Worm (Caenorhabditis elegans) whole organism, L4 larva: ENCODE measurements around the gene D2062.5.
A peak's percentile ranks its signal among the peaks of the same experiment; 100 is the strongest.

ENCODE experiments used
- D1046.2 ChIP-seq: fragments of 200-800 bp; sonication (Bioruptor generic); IDR thresholded peaks from 2 replicates; pipeline ENCODE4 v1.3.6; 2022; ENCODE audit warnings: missing genetic modification characterization, missing compliant biosample characterization
- F10B5.3 ChIP-seq: sonication (generic microtip); optimal IDR thresholded peaks from 2 replicates; lab custom pipeline; 2016; ENCODE audit warnings: mild to moderate bottlenecking, missing genetic modification characterization, missing compliant biosample characterization
- F37D6.2 ChIP-seq: sonication (generic microtip); optimal IDR thresholded peaks from 2 replicates; lab custom pipeline; 2016; ENCODE audit warnings: mild to moderate bottlenecking, missing genetic modification characterization, missing compliant biosample characterization
- F49E8.2 ChIP-seq: sonication (generic microtip); optimal IDR thresholded peaks from 2 replicates; lab custom pipeline; 2016; ENCODE audit warnings: missing compliant biosample characterization, mild to moderate bottlenecking, missing genetic modification characterization, borderline replicate concordance
- R02D3.7 ChIP-seq: fragments of 150-350 bp; sonication (generic microtip); optimal IDR thresholded peaks from 3 replicates; lab custom pipeline; 2014; ENCODE audit warnings: missing biosample characterization, missing genetic modification characterization
- ZK546.5 ChIP-seq, 2 experiments: sonication (generic microtip); optimal IDR thresholded peaks; 2 replicates each; lab custom pipeline; 2017; ENCODE audit warnings: missing biosample characterization in 2 of 2, missing genetic modification characterization in 2 of 2
- aha-1 ChIP-seq: fragments of 150-350 bp; peaks from one replicate; lab custom pipeline; 2014; ENCODE audit warnings: missing biosample characterization, missing genetic modification characterization
- aly-2 ChIP-seq: sonication (generic microtip); optimal IDR thresholded peaks from 2 replicates; lab custom pipeline; 2018; ENCODE audit warnings: missing biosample characterization, missing genetic modification characterization
- ceh-20 ChIP-seq: fragments of 200-800 bp; sonication (Bioruptor generic); IDR thresholded peaks from 2 replicates; pipeline ENCODE4 v1.3.6; 2022; ENCODE audit warnings: missing genetic modification reagents, missing genetic modification characterization, missing compliant biosample characterization
- ceh-28 ChIP-seq: fragments of 150-350 bp; optimal IDR thresholded peaks from 2 replicates; lab custom pipeline; 2014; ENCODE audit warnings: missing biosample characterization, missing genetic modification reagents, missing genetic modification characterization
- cey-2 ChIP-seq: sonication (generic microtip); optimal IDR thresholded peaks from 3 replicates; lab custom pipeline; 2017; ENCODE audit warnings: missing genetic modification characterization, mild to moderate bottlenecking, missing compliant biosample characterization, antibody characterized with exemption, borderline replicate concordance; ENCODE audit not compliant: insufficient read depth
- daf-12 ChIP-seq: fragments of 150-350 bp; optimal IDR thresholded peaks from 2 replicates; lab custom pipeline; 2014; ENCODE audit warnings: missing biosample characterization, missing genetic modification reagents, missing genetic modification characterization
- daf-19 ChIP-seq: fragments of 200-800 bp; sonication (Bioruptor generic); conservative IDR thresholded peaks from 2 replicates; pipeline ENCODE4 v1.3.6; 2022; ENCODE audit warnings: missing genetic modification characterization, missing compliant biosample characterization
- dmd-6 ChIP-seq: fragments of 200-800 bp; sonication (Bioruptor generic); IDR thresholded peaks from 2 replicates; pipeline ENCODE4 v1.3.6; 2022; ENCODE audit warnings: missing genetic modification reagents, missing genetic modification characterization, missing compliant biosample characterization
- dmd-8 ChIP-seq: fragments of 200-800 bp; sonication (Bioruptor generic); IDR thresholded peaks from 2 replicates; pipeline ENCODE4 v1.3.6; 2022; ENCODE audit warnings: missing genetic modification characterization, missing compliant biosample characterization
- dmd-9 ChIP-seq: fragments of 200-800 bp; sonication (Bioruptor generic); IDR thresholded peaks from 2 replicates; pipeline ENCODE4 v1.3.6; 2022; ENCODE audit warnings: missing genetic modification reagents, missing genetic modification characterization, missing compliant biosample characterization
- duxl-1 ChIP-seq: sonication (generic microtip); optimal IDR thresholded peaks from 2 replicates; lab custom pipeline; 2016; ENCODE audit warnings: mild to moderate bottlenecking, missing genetic modification characterization, moderate library complexity, missing compliant biosample characterization; ENCODE audit not compliant: poor library complexity
- dve-1 ChIP-seq: sonication (generic microtip); optimal IDR thresholded peaks from 2 replicates; lab custom pipeline; 2017; ENCODE audit warnings: antibody characterized with exemption, mild to moderate bottlenecking, missing genetic modification characterization, missing compliant biosample characterization; ENCODE audit not compliant: insufficient read depth
- gei-8 ChIP-seq: fragments of 200-800 bp; sonication (Bioruptor generic); optimal IDR thresholded peaks from 2 replicates; lab custom pipeline; 2018; ENCODE audit warnings: mild to moderate bottlenecking, missing genetic modification characterization, missing compliant biosample characterization
- hif-1 ChIP-seq, 2 experiments: sonication (generic microtip); optimal IDR thresholded peaks; 2 replicates each; lab custom pipeline; 2016 to 2017; ENCODE audit warnings: missing compliant biosample characterization in 2 of 2, missing genetic modification characterization in 2 of 2, missing genetic modification reagents in 2 of 2, missing genotype in 2 of 2, mild to moderate bottlenecking in 1 of 2
- lin-13 ChIP-seq: fragments of 150-350 bp; optimal IDR thresholded peaks from 2 replicates; lab custom pipeline; 2014; ENCODE audit warnings: missing biosample characterization, missing genetic modification reagents, missing genetic modification characterization
- lin-15B ChIP-seq: fragments of 150-350 bp; sonication (generic microtip); optimal IDR thresholded peaks from 3 replicates; lab custom pipeline; 2014; ENCODE audit warnings: missing biosample characterization, missing genetic modification characterization
- lin-39 ChIP-seq: fragments of 150-350 bp; optimal IDR thresholded peaks from 2 replicates; lab custom pipeline; 2014; ENCODE audit warnings: missing biosample characterization, missing genetic modification reagents, missing genetic modification characterization
- madf-9 ChIP-seq: fragments of 200-800 bp; sonication (Bioruptor generic); conservative IDR thresholded peaks from 2 replicates; pipeline ENCODE4 v1.3.6; 2022; ENCODE audit warnings: missing genetic modification reagents, missing genetic modification characterization, missing compliant biosample characterization
- mdt-29 ChIP-seq: fragments of 200-800 bp; sonication (Bioruptor generic); IDR thresholded peaks from 2 replicates; pipeline ENCODE4 v1.3.6; 2022; ENCODE audit warnings: missing genetic modification reagents, missing genetic modification characterization, missing compliant biosample characterization
- mep-1 ChIP-seq: fragments of 150-350 bp; sonication (generic microtip); optimal IDR thresholded peaks from 3 replicates; lab custom pipeline; 2014; ENCODE audit warnings: missing biosample characterization, missing genetic modification characterization
- mxl-3 ChIP-seq: fragments of 200-800 bp; sonication (Bioruptor generic); optimal IDR thresholded peaks from 2 replicates; lab custom pipeline; 2018; ENCODE audit warnings: mild to moderate bottlenecking, missing genetic modification characterization, missing compliant biosample characterization
- nhr-10 ChIP-seq: fragments of 150-350 bp; optimal IDR thresholded peaks from 2 replicates; lab custom pipeline; 2014; ENCODE audit warnings: missing biosample characterization, missing genetic modification characterization
- nhr-11 ChIP-seq: fragments of 150-350 bp; optimal IDR thresholded peaks from 2 replicates; lab custom pipeline; 2014; ENCODE audit warnings: missing biosample characterization, missing genetic modification characterization
- nhr-111 ChIP-seq: fragments of 200-800 bp; sonication (Bioruptor generic); optimal IDR thresholded peaks from 2 replicates; lab custom pipeline; 2018; ENCODE audit warnings: mild to moderate bottlenecking, missing genetic modification characterization, missing compliant biosample characterization
- nhr-48 ChIP-seq: sonication (generic microtip); optimal IDR thresholded peaks from 2 replicates; lab custom pipeline; 2016; ENCODE audit warnings: mild to moderate bottlenecking, missing genetic modification characterization, missing compliant biosample characterization
- nhr-76 ChIP-seq: fragments of 150-350 bp; optimal IDR thresholded peaks from 2 replicates; lab custom pipeline; 2014; ENCODE audit warnings: missing biosample characterization, missing genetic modification characterization
- nhr-77 ChIP-seq: fragments of 150-350 bp; optimal IDR thresholded peaks from 2 replicates; lab custom pipeline; 2014; ENCODE audit warnings: missing biosample characterization, missing genetic modification characterization
- saeg-2 ChIP-seq: fragments of 200-800 bp; sonication (Bioruptor generic); IDR thresholded peaks from 2 replicates; pipeline ENCODE4 v1.3.6; 2022; ENCODE audit warnings: missing genetic modification reagents, missing genetic modification characterization, missing compliant biosample characterization
- snpc-1.2 ChIP-seq: fragments of 200-800 bp; sonication (Bioruptor generic); IDR thresholded peaks from 2 replicates; pipeline ENCODE4 v1.3.6; 2022; ENCODE audit warnings: missing genetic modification reagents, missing genetic modification characterization, missing compliant biosample characterization
- spr-1 ChIP-seq: sonication (generic microtip); optimal IDR thresholded peaks from 2 replicates; lab custom pipeline; 2016; ENCODE audit warnings: mild to moderate bottlenecking, missing genetic modification characterization, missing compliant biosample characterization
- tra-1 ChIP-seq: fragments of 200-800 bp; sonication (Bioruptor generic); IDR thresholded peaks from 2 replicates; pipeline ENCODE4 v1.3.6; 2022; ENCODE audit warnings: missing genetic modification reagents, missing genetic modification characterization, missing compliant biosample characterization
- unc-130 ChIP-seq: sonication (generic microtip); optimal IDR thresholded peaks from 2 replicates; lab custom pipeline; 2016; ENCODE audit warnings: missing genetic modification reagents, missing genetic modification characterization, missing compliant biosample characterization
- unc-62 ChIP-seq, 3 experiments: fragments of 150-350 bp in 1 of 3; sonication (generic microtip); optimal IDR thresholded peaks in 2 of 3; peaks in 1 of 3; 1 replicate in 1 of 3; 2 replicates in 2 of 3; lab custom pipeline; 2014 to 2017; ENCODE audit warnings: missing biosample characterization in 3 of 3, missing genetic modification characterization in 3 of 3, missing genetic modification reagents in 3 of 3, missing genotype in 1 of 3
- zag-1 ChIP-seq: fragments of 150-350 bp; optimal IDR thresholded peaks from 2 replicates; lab custom pipeline; 2014; ENCODE audit warnings: missing biosample characterization, missing genetic modification characterization
- zfp-2 ChIP-seq: sonication (generic microtip); optimal IDR thresholded peaks from 2 replicates; lab custom pipeline; 2016; ENCODE audit warnings: mild to moderate bottlenecking, missing genetic modification characterization, missing compliant biosample characterization
- ztf-11 ChIP-seq: fragments of 150-350 bp; optimal IDR thresholded peaks from 2 replicates; lab custom pipeline; 2014; ENCODE audit warnings: missing biosample characterization, missing genetic modification characterization

Gene D2062.5

DNA sequence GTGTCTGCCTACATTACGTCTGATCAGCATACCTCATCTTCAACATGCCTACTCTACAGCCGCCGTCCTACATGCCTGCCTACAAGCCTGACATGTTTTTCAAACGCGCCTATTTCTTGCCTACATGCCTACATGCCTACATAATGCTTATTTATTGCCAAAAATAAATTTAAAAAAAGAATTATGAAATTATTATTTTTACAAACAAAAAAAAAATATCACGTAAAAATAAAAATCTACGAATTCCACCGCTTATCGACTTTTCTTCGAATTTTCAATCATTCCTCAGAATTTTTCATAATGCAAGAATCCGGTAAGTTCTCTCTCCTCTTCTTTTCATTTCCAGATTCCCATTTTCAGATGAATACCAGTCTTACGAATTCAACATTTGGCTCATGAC, at the start of gene D2062.5:
Gene D2062.5 (plus strand): TSS at position 301 of the 400 bp plus-strand sequence.
- TF ChIP-seq nhr-10 (tag; lab: Kevin White, UChicago) (no peak), dve-1 (tag; lab: Kevin White, UChicago) (no peak), saeg-2 (GFP tag; lab: Robert Waterston, UW) (no peak), F49E8.2 (tag; lab: Kevin White, UChicago) (no peak), D1046.2 (no peak), madf-9 (GFP tag; lab: Robert Waterston, UW) (no peak), ceh-20 (GFP tag; lab: Robert Waterston, UW) (no peak), daf-12 (tag; lab: Kevin White, UChicago) (no peak), lin-13 (GFP tag; lab: Kevin White, UChicago) (no peak), aly-2 (no peak), zfp-2 (no peak), mdt-29 (GFP tag; lab: Robert Waterston, UW) (no peak), nhr-48 (tag; lab: Kevin White, UChicago) (no peak), ZK546.5 (tag; optimal IDR thresholded peaks at IDR 0.05; lab: Kevin White, UChicago) (no peak), unc-62 (GFP tag; optimal IDR thresholded peaks at IDR 0.05 in 1 of 2; lab: Kevin White, UChicago) (no peak), unc-62 (tag; optimal IDR thresholded peaks at IDR 0.05; lab: Kevin White, UChicago) (no peak), duxl-1 (tag; lab: Kevin White, UChicago) (no peak), mep-1 (no peak), dmd-8 (no peak), ceh-28 (tag; lab: Kevin White, UChicago) (no peak), snpc-1.2 (GFP tag; lab: Robert Waterston, UW) (no peak)

- TF ChIP-seq aha-1 (peak; percentile 91), daf-19 (GFP tag; lab: Robert Waterston, UW) (no peak), lin-39 (no peak), unc-130 (GFP tag; lab: Kevin White, UChicago) (no peak), ceh-20 (GFP tag; lab: Robert Waterston, UW) (no peak), nhr-11 (tag; lab: Kevin White, UChicago) (no peak)
- TF ChIP-seq, all 104 proteins: peak for 1
These were observed 44.4 kb upstream of the D2062.5 start for ce11 chrII:2578216-2578615.

DNA sequence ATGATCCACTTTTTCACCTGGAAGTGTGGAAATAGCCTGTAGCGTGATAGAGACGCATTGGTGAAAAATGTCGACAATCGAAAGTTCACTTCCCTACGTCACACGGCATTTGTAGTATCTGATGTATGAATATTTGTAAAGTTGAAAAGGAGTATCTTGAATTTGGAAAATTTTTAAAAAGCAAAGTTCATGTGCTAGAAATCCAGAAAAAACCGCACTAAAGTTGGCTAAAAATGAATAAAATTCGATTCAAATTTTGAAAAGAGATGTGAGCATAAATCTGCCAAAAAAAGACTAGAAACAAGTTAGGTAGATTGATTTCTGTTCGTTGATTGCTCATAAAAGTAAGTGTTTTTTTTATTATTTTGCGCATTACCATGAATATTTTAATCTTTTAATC, 39.5 kb upstream of the D2062.5 start, which contains the start of gene sri-74:
Gene sri-74 (minus strand): TSS at position 101 of the 400 bp plus-strand sequence.
- TF ChIP-seq tra-1 (GFP tag; lab: Robert Waterston, UW), result no peak
- TF ChIP-seq zag-1 (tag; lab: Kevin White, UChicago), result no peak
- TF ChIP-seq nhr-111 (GFP tag; lab: Kevin White, UChicago), result no peak
- no peak for TF ChIP-seq nhr-76 (tag; lab: Kevin White, UChicago)
- no peak for TF ChIP-seq unc-130 (GFP tag; lab: Kevin White, UChicago)
- no peak for TF ChIP-seq hif-1 (tag; optimal IDR thresholded peaks at IDR 0.05; lab: Kevin White, UChicago)

DNA sequence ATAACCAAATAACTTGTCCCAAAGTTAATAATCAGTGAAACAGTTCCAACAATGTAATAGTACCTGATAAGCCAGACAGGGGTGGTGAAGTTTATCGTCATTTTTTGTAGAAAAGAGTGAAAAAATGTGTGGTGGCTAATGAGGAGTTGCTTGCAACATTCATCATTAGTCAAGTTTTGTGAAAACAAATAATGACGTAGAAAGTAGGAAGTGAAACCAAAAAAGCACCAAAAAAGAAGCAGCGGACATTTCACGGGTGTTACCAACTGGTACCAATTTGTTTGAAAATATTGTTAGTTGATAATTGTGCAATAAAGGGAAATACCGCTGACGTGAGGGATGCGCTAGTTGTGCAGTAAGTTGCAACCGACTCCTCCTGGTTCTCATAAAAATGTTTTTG, 37.1 kb upstream of the D2062.5 start, which contains the start of gene sri-36:
Gene sri-36 (minus strand): TSS at position 101 of the 400 bp plus-strand sequence.
- TF ChIP-seq aha-1, result peak; percentile 9
- no peak for TF ChIP-seq dmd-9 (GFP tag; lab: Robert Waterston, UW)

DNA sequence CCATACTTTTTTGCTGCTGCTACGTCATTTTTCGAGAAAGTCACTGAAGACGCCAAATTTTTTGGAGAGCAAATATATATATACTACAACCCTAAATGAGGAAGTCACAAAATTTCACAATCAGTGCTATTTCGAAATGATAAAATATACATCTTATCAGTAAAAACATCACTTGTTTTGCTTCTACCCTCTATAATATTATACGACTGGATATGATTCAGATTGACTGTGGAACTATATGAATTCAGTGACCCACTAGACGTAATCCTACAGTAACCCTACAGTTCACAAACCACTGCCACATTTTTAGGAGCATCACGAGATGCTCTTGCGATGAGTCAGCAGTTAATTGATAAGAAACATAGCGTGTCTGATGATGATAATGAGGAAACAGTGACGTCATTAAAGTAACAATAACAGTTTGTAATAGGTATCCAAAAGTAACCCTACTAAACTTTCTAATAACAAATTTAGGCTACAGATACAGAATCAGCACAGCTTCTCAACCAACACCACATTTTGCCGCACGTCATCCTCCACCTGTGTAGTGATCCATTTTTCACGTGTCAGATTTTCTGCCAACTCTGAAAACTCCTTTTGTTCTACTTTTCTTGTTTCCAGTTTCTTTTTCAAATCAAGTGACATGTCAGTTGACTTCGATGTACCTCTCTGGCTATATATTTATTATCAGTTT, 35.6 kb upstream of the D2062.5 start, which contains the start of the genes F33H12.7 and sri-39:
Gene F33H12.7 (minus strand): TSS at position 51 of the 694 bp plus-strand sequence.
Gene sri-39 (plus strand): TSS at position 644 of the 694 bp plus-strand sequence.
- no peak for TF ChIP-seq cey-2 (tag; lab: Kevin White, UChicago)
- no peak for TF ChIP-seq madf-9 (GFP tag; lab: Robert Waterston, UW)
- TF ChIP-seq R02D3.7 (tag; lab: Kevin White, UChicago), result no peak
- TF ChIP-seq lin-15B (tag; lab: Kevin White, UChicago), result no peak
- no peak for TF ChIP-seq F37D6.2 (tag; lab: Kevin White, UChicago)
- TF ChIP-seq dmd-6 (GFP tag; lab: Robert Waterston, UW), result peak; percentile 52
- TF ChIP-seq spr-1 (tag; lab: Kevin White, UChicago), result no peak
- no peak for TF ChIP-seq snpc-1.2 (GFP tag; lab: Robert Waterston, UW)
- no peak for TF ChIP-seq gei-8 (GFP tag; lab: Kevin White, UChicago)
- TF ChIP-seq zfp-2, result no peak
- TF ChIP-seq mxl-3 (GFP tag; lab: Kevin White, UChicago), result peak; percentile 42
- TF ChIP-seq F10B5.3 (tag; lab: Kevin White, UChicago), result no peak
- TF ChIP-seq nhr-77 (tag; lab: Kevin White, UChicago), result peak; percentile 38
- TF ChIP-seq nhr-111 (GFP tag; lab: Kevin White, UChicago), result no peak
- no peak for TF ChIP-seq zag-1 (tag; lab: Kevin White, UChicago)
- no peak for TF ChIP-seq ztf-11 (tag; lab: Kevin White, UChicago)
